Worm (Caenorhabditis elegans): ENCODE results near the gene fbxa-35.
"Not testable (repeated sequence)": the region's sequence is repeated elsewhere in the genome, so short reads cannot be mapped to it uniquely, and the experiment has no call there.

DNA sequence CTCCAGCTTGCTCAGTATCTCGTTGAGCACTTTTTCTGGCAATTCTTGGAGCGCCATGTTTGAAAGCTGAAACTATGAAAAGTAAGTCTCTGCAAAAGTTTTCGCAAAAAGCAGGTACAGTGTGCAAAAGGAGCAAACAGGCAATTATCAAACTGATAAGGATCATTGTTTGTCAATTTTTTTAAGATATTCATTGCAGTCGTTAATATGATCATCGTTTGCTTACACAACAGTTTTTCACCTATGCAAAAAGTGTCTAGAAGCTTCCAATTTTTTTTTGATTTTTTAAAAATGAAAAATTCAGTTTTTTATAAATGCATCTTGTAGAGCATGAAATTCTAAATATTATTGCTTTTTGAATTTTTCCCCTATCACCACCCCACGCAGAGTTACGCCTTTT is 37.1 kb upstream of the fbxa-35 start, which contains the start of gene fbxa-78:
- TF ChIP-seq nhr-19 (GFP tag; conservative IDR thresholded peaks at IDR 0.05); pag-3 (tag; optimal IDR thresholded peaks at IDR 0.05; ENCODE audit: borderline replicate concordance, insufficient read depth); elt-2 (tag; optimal IDR thresholded peaks at IDR 0.05); nhr-237 (tag; optimal IDR thresholded peaks at IDR 0.05); ztf-11 (tag; optimal IDR thresholded peaks at IDR 0.05); Y116A8C.19 (tag; optimal IDR thresholded peaks at IDR 0.05; ENCODE audit: borderline replicate concordance); mdl-1 (tag; optimal IDR thresholded peaks at IDR 0.05); egl-13 (tag; optimal IDR thresholded peaks at IDR 0.05); efl-3 (GFP tag; optimal IDR thresholded peaks at IDR 0.05); unc-62 (GFP tag; optimal IDR thresholded peaks at IDR 0.05); nhr-12 (tag; optimal IDR thresholded peaks at IDR 0.05); fkh-8 (tag; optimal IDR thresholded peaks at IDR 0.05): not testable (repeated sequence)

Measured in whole organism, L1 larva.